Worm (Caenorhabditis elegans) whole organism, late embryonic: ENCODE results near the gene srbc-66.
"Not testable (repeated sequence)": the region's sequence is repeated elsewhere in the genome, so short reads cannot be mapped to it uniquely, and the experiment has no call there.

ENCODE experiments used
- C08G9.2 ChIP-seq: sonication (generic microtip); optimal IDR thresholded peaks from 2 replicates; lab custom pipeline; 2016; ENCODE audit warnings: mild to moderate bottlenecking, missing genetic modification characterization, moderate library complexity, missing compliant biosample characterization
- F13H6.1 ChIP-seq: sonication (generic microtip); optimal IDR thresholded peaks from 2 replicates; lab custom pipeline; 2016; ENCODE audit warnings: missing genetic modification characterization, missing compliant biosample characterization
- Y22D7AL.16 ChIP-seq: sonication (generic microtip); optimal IDR thresholded peaks from 2 replicates; lab custom pipeline; 2016; ENCODE audit warnings: missing genetic modification characterization, missing compliant biosample characterization
- ahr-1 ChIP-seq: sonication (generic microtip); optimal IDR thresholded peaks from 2 replicates; lab custom pipeline; 2016; ENCODE audit warnings: missing genetic modification characterization, missing compliant biosample characterization
- ama-1 ChIP-seq: fragments of 150-350 bp; optimal IDR thresholded peaks from 2 replicates; lab custom pipeline; 2014
- ceh-14 ChIP-seq: sonication (generic microtip); optimal IDR thresholded peaks from 2 replicates; lab custom pipeline; 2016; ENCODE audit warnings: missing genotype, missing genetic modification characterization, missing compliant biosample characterization
- ceh-19 ChIP-seq: fragments of 200-800 bp; sonication (Bioruptor generic); optimal IDR thresholded peaks from 2 replicates; lab custom pipeline; 2018; ENCODE audit warnings: mild to moderate bottlenecking, missing genetic modification characterization, missing compliant biosample characterization
- ceh-2 ChIP-seq: sonication (generic microtip); optimal IDR thresholded peaks from 2 replicates; lab custom pipeline; 2016; ENCODE audit warnings: missing genotype, missing genetic modification characterization, missing compliant biosample characterization
- ceh-24 ChIP-seq: sonication (generic microtip); optimal IDR thresholded peaks from 2 replicates; lab custom pipeline; 2016; ENCODE audit warnings: mild to moderate bottlenecking, missing genetic modification characterization, missing compliant biosample characterization
- ceh-34 ChIP-seq: sonication (generic microtip); optimal IDR thresholded peaks from 2 replicates; lab custom pipeline; 2016; ENCODE audit warnings: mild to moderate bottlenecking, missing genetic modification characterization, missing compliant biosample characterization
- ceh-48 ChIP-seq: sonication (generic microtip); optimal IDR thresholded peaks from 2 replicates; lab custom pipeline; 2016; ENCODE audit warnings: missing genetic modification characterization, inconsistent platforms, missing compliant biosample characterization
- ceh-9 ChIP-seq: sonication (generic microtip); optimal IDR thresholded peaks from 2 replicates; lab custom pipeline; 2016; ENCODE audit warnings: mild to moderate bottlenecking, missing genetic modification characterization, inconsistent platforms, missing compliant biosample characterization
- che-1 ChIP-seq: sonication (generic microtip); optimal IDR thresholded peaks from 2 replicates; lab custom pipeline; 2016; ENCODE audit warnings: mild to moderate bottlenecking, missing genetic modification characterization, missing compliant biosample characterization
- eyg-1 ChIP-seq: sonication (generic microtip); optimal IDR thresholded peaks from 2 replicates; lab custom pipeline; 2016; ENCODE audit warnings: missing genotype, missing genetic modification characterization, missing compliant biosample characterization
- fax-1 ChIP-seq: sonication (generic microtip); optimal IDR thresholded peaks from 2 replicates; lab custom pipeline; 2016; ENCODE audit warnings: missing genotype, missing genetic modification characterization, missing compliant biosample characterization
- fkh-10 ChIP-seq: fragments of 150-350 bp; optimal IDR thresholded peaks from 2 replicates; lab custom pipeline; 2014; ENCODE audit warnings: missing biosample characterization, missing genetic modification reagents, missing genetic modification characterization
- fkh-6 ChIP-seq: sonication (generic microtip); optimal IDR thresholded peaks from 2 replicates; lab custom pipeline; 2016; ENCODE audit warnings: missing genetic modification characterization, missing compliant biosample characterization
- gmeb-2 ChIP-seq: sonication (generic microtip); optimal IDR thresholded peaks from 2 replicates; lab custom pipeline; 2016; ENCODE audit warnings: missing genetic modification characterization, inconsistent platforms, missing compliant biosample characterization
- hlh-13 ChIP-seq: fragments of 200-800 bp; sonication (Bioruptor generic); optimal IDR thresholded peaks from 2 replicates; lab custom pipeline; 2018; ENCODE audit warnings: mild to moderate bottlenecking, missing genetic modification characterization, missing compliant biosample characterization
- hlh-15 ChIP-seq: sonication (generic microtip); optimal IDR thresholded peaks from 2 replicates; lab custom pipeline; 2016; ENCODE audit warnings: missing genetic modification characterization, missing compliant biosample characterization
- hlh-30 ChIP-seq: sonication (generic microtip); optimal IDR thresholded peaks from 2 replicates; lab custom pipeline; 2017; ENCODE audit warnings: antibody characterized with exemption, missing genetic modification characterization, missing compliant biosample characterization; ENCODE audit not compliant: insufficient read depth
- hlh-6 ChIP-seq: sonication (generic microtip); optimal IDR thresholded peaks from 2 replicates; lab custom pipeline; 2016; ENCODE audit warnings: missing genotype, missing genetic modification characterization, missing compliant biosample characterization
- hlh-8 ChIP-seq: sonication (generic microtip); optimal IDR thresholded peaks from 2 replicates; lab custom pipeline; 2016; ENCODE audit warnings: missing genotype, missing genetic modification characterization, missing compliant biosample characterization
- lim-6 ChIP-seq: sonication (generic microtip); optimal IDR thresholded peaks from 2 replicates; lab custom pipeline; 2016; ENCODE audit warnings: missing genetic modification characterization, missing compliant biosample characterization
- lin-11 ChIP-seq: fragments of 200-800 bp; sonication (Bioruptor generic); optimal IDR thresholded peaks from 2 replicates; lab custom pipeline; 2018; ENCODE audit warnings: mild to moderate bottlenecking, missing genetic modification characterization, missing compliant biosample characterization
- madf-2 ChIP-seq: sonication (generic microtip); optimal IDR thresholded peaks from 2 replicates; lab custom pipeline; 2017; ENCODE audit warnings: missing genetic modification characterization, missing compliant biosample characterization
- mec-3 ChIP-seq: sonication (generic microtip); optimal IDR thresholded peaks from 2 replicates; lab custom pipeline; 2016; ENCODE audit warnings: borderline replicate concordance, missing genetic modification characterization, missing compliant biosample characterization
- nhr-11 ChIP-seq: fragments of 150-350 bp; optimal IDR thresholded peaks from 2 replicates; lab custom pipeline; 2014; ENCODE audit warnings: missing biosample characterization, missing genetic modification characterization
- nhr-232 ChIP-seq: sonication (generic microtip); optimal IDR thresholded peaks from 2 replicates; lab custom pipeline; 2016; ENCODE audit warnings: missing genetic modification characterization, missing compliant biosample characterization
- npax-4 ChIP-seq: sonication (generic microtip); optimal IDR thresholded peaks from 2 replicates; lab custom pipeline; 2016; ENCODE audit warnings: missing genetic modification characterization, missing compliant biosample characterization
- pag-3 ChIP-seq: sonication (generic microtip); optimal IDR thresholded peaks from 2 replicates; lab custom pipeline; 2016; ENCODE audit warnings: missing compliant biosample characterization, missing genetic modification characterization, borderline replicate concordance
- pax-1 ChIP-seq: fragments of 150-350 bp; optimal IDR thresholded peaks from 2 replicates; lab custom pipeline; 2014; ENCODE audit warnings: missing biosample characterization, missing genetic modification characterization
- pha-2 ChIP-seq: sonication (generic microtip); optimal IDR thresholded peaks from 2 replicates; lab custom pipeline; 2017; ENCODE audit warnings: mild to moderate bottlenecking, missing genetic modification characterization, missing compliant biosample characterization
- pqm-1 ChIP-seq: sonication (generic microtip); optimal IDR thresholded peaks from 2 replicates; lab custom pipeline; 2016; ENCODE audit warnings: missing genetic modification characterization, missing compliant biosample characterization
- sdc-2 ChIP-seq: sonication (generic microtip); optimal IDR thresholded peaks from 2 replicates; lab custom pipeline; 2016; ENCODE audit warnings: missing genotype, missing genetic modification characterization, missing compliant biosample characterization
- sox-2 ChIP-seq: fragments of 200-800 bp; sonication (Bioruptor generic); IDR thresholded peaks from 2 replicates; pipeline ENCODE4 v1.3.6; 2022; ENCODE audit warnings: missing genetic modification reagents, missing genetic modification characterization, missing compliant biosample characterization
- sox-4 ChIP-seq: sonication (generic microtip); optimal IDR thresholded peaks from 2 replicates; lab custom pipeline; 2017; ENCODE audit warnings: mild to moderate bottlenecking, missing genetic modification characterization, inconsistent platforms, missing compliant biosample characterization
- unc-3 ChIP-seq, 2 experiments: fragments of 200-800 bp in 1 of 2; sonication (Bioruptor generic) in 1 of 2; sonication (generic microtip) in 1 of 2; conservative IDR thresholded peaks in 1 of 2; optimal IDR thresholded peaks in 1 of 2; 2 replicates each; pipeline versions ENCODE4 v1.3.6 to Lab custom; 2016 to 2022; ENCODE audit warnings: missing compliant biosample characterization in 2 of 2, missing genetic modification characterization in 2 of 2, missing genetic modification reagents in 1 of 2
- unc-55 ChIP-seq: sonication (generic microtip); optimal IDR thresholded peaks from 2 replicates; lab custom pipeline; 2017; ENCODE audit warnings: missing biosample characterization, missing genetic modification reagents, missing genetic modification characterization
- unc-86 ChIP-seq: sonication (generic microtip); optimal IDR thresholded peaks from 2 replicates; lab custom pipeline; 2016; ENCODE audit warnings: missing genetic modification characterization, missing compliant biosample characterization

The srbc-66 gene

ce11 chrV:3557422-3557821 lies 26.9 kb downstream of the srbc-66 start, which contains the start of gene grl-31:
TSS of gene grl-31 (minus strand) at chrV:3557778.
- no peak for TF ChIP-seq nhr-232 (tag; lab: Kevin White, UChicago)
- no peak for TF ChIP-seq sox-2 (GFP tag; lab: Robert Waterston, UW)
- no peak for TF ChIP-seq fkh-10 (GFP tag; lab: Kevin White, UChicago)
- no peak for TF ChIP-seq lin-11 (tag; lab: Kevin White, UChicago)
- TF ChIP-seq Y22D7AL.16 (tag; lab: Kevin White, UChicago) = no peak
- TF ChIP-seq ceh-34 = no peak
- TF ChIP-seq hlh-6 (tag; lab: Kevin White, UChicago) = no peak
- TF ChIP-seq ceh-9 (tag; lab: Kevin White, UChicago) = no peak
- no peak for TF ChIP-seq hlh-15 (tag; lab: Kevin White, UChicago)
- TF ChIP-seq sox-4 (tag; lab: Kevin White, UChicago) = no peak
- no peak for TF ChIP-seq sdc-2 (tag; lab: Kevin White, UChicago)
- TF ChIP-seq unc-55 (GFP tag; lab: Kevin White, UChicago) = no peak
- TF ChIP-seq che-1 = no peak
- TF ChIP-seq pqm-1 (tag; lab: Kevin White, UChicago) = no peak
- no peak for TF ChIP-seq gmeb-2 (tag; lab: Kevin White, UChicago)
- no peak for TF ChIP-seq ceh-24 (tag; lab: Kevin White, UChicago)
- TF ChIP-seq nhr-11 = no peak
- TF ChIP-seq, all 69 proteins: peak for 0

- TF ChIP-seq npax-4, hlh-30, pha-2 (tag; lab: Kevin White, UChicago): not testable (repeated sequence)
Observed at ce11 chrV:3558744-3559143, 28.2 kb downstream of the srbc-66 start, which contains the start of gene T24A6.1. TSS of gene T24A6.1 (plus strand) at chrV:3559044.

ce11 chrV:3562824-3563223 lies 32.3 kb downstream of the srbc-66 start, which contains the start of gene T24A6.16:
TSS of gene T24A6.16 (minus strand) at chrV:3562924.
- TF ChIP-seq fkh-6; che-1; ceh-14 (tag; lab: Kevin White, UChicago): not testable (repeated sequence)

ce11 chrV:3564335-3564734 lies 33.8 kb downstream of the srbc-66 start, which contains the start of gene T24A6.17:
TSS of gene T24A6.17 (minus strand) at chrV:3564435.
- TF ChIP-seq che-1, ceh-34, pag-3: not testable (repeated sequence)

- not testable (repeated sequence) for TF ChIP-seq sox-2 (GFP tag; lab: Robert Waterston, UW); lim-6 (tag; lab: Kevin White, UChicago); ceh-48 (tag; lab: Kevin White, UChicago)
Observed at ce11 chrV:3570695-3571094, 40.2 kb downstream of the srbc-66 start, which contains the start of gene F40C5.2. TSS of gene F40C5.2 (plus strand) at chrV:3570995.

- not testable (repeated sequence) for TF ChIP-seq ama-1 (lab: Kevin White, UChicago); pag-3; C08G9.2 (tag; lab: Kevin White, UChicago)
Observed at ce11 chrV:3572408-3572807, 41.9 kb downstream of the srbc-66 start, which contains the start of gene F40C5.1. TSS of gene F40C5.1 (plus strand) at chrV:3572708.

- no peak for TF ChIP-seq mec-3 (tag; lab: Kevin White, UChicago)
- no peak for TF ChIP-seq eyg-1
- TF ChIP-seq F13H6.1 (tag; lab: Kevin White, UChicago) = no peak
- TF ChIP-seq hlh-8 (tag; lab: Kevin White, UChicago) = no peak
- no peak for TF ChIP-seq ceh-19 (GFP tag; lab: Kevin White, UChicago)
- TF ChIP-seq ama-1 (lab: Kevin White, UChicago) = no peak
- no peak for TF ChIP-seq pha-2 (tag; lab: Kevin White, UChicago)
- TF ChIP-seq hlh-13 (GFP tag; lab: Kevin White, UChicago) = no peak
- TF ChIP-seq unc-86 (tag; lab: Kevin White, UChicago) = no peak
- TF ChIP-seq fkh-6 = no peak
- TF ChIP-seq pax-1 = no peak
- TF ChIP-seq madf-2 (tag; lab: Kevin White, UChicago) = no peak
- no peak for TF ChIP-seq unc-3 (GFP tag; conservative IDR thresholded peaks at IDR 0.05; lab: Robert Waterston, UW)
- no peak for TF ChIP-seq unc-3 (tag; optimal IDR thresholded peaks at IDR 0.05; lab: Kevin White, UChicago)
- no peak for TF ChIP-seq fax-1 (tag; lab: Kevin White, UChicago)
- no peak for TF ChIP-seq ahr-1 (tag; lab: Kevin White, UChicago)
- no peak for TF ChIP-seq ceh-2 (tag; lab: Kevin White, UChicago)
- no peak for TF ChIP-seq pag-3
- no peak for TF ChIP-seq unc-55 (GFP tag; lab: Kevin White, UChicago)
Observed at ce11 chrV:3575759-3576158, 45.3 kb downstream of the srbc-66 start, which contains the start of gene grl-27. TSS of gene grl-27 (minus strand) at chrV:3575859.
